Worm (Caenorhabditis elegans): Measurements from ENCODE around the gene phat-5.

Gene phat-5

ce11 chrV:4120629-4121028, 1.7 kb downstream of the phat-5 start, which contains the start of gene T05B4.10 (continued):
- TF ChIP-seq ceh-48 (tag; optimal IDR thresholded peaks at IDR 0.05): no peak

ce11 chrV:4118332-4118731, 4.0 kb downstream of the phat-5 start, which contains the start of gene T05B4.9:
TSS of gene T05B4.9 (minus strand) at chrV:4118432.
- TF ChIP-seq nfya-1 (tag; optimal IDR thresholded peaks at IDR 0.05) (no peak), sox-4 (tag; optimal IDR thresholded peaks at IDR 0.05) (no peak), ceh-2 (tag; optimal IDR thresholded peaks at IDR 0.05) (no peak), lim-6 (tag; optimal IDR thresholded peaks at IDR 0.05) (no peak)

- TF ChIP-seq unc-42 (tag; optimal IDR thresholded peaks at IDR 0.05) (no peak), ceh-18 (tag; optimal IDR thresholded peaks at IDR 0.05) (no peak), ceh-30 (tag; optimal IDR thresholded peaks at IDR 0.05) (no peak), Y22D7AL.16 (tag; optimal IDR thresholded peaks at IDR 0.05) (no peak), hlh-8 (tag; optimal IDR thresholded peaks at IDR 0.05) (no peak), ceh-48 (tag; optimal IDR thresholded peaks at IDR 0.05) (no peak), dmd-4 (tag; optimal IDR thresholded peaks at IDR 0.05; ENCODE audit: borderline replicate concordance) (no peak), ama-1 (optimal IDR thresholded peaks at IDR 0.05) (no peak), mec-3 (tag; optimal IDR thresholded peaks at IDR 0.05; ENCODE audit: borderline replicate concordance) (no peak), unc-86 (tag; optimal IDR thresholded peaks at IDR 0.05) (no peak), K09A11.1 (tag; optimal IDR thresholded peaks at IDR 0.05; ENCODE audit: insufficient read depth) (no peak), tbx-7 (tag; optimal IDR thresholded peaks at IDR 0.05) (no peak), sdc-2 (tag; optimal IDR thresholded peaks at IDR 0.05) (no peak), C08G9.2 (tag; optimal IDR thresholded peaks at IDR 0.05) (no peak), madf-2 (tag; optimal IDR thresholded peaks at IDR 0.05) (no peak), ceh-19 (GFP tag; optimal IDR thresholded peaks at IDR 0.05) (no peak), pros-1 (tag; optimal IDR thresholded peaks at IDR 0.05) (no peak), tbx-2 (tag; optimal IDR thresholded peaks at IDR 0.05) (no peak), unc-3 (GFP tag; conservative IDR thresholded peaks at IDR 0.05) (no peak), unc-3 (tag; optimal IDR thresholded peaks at IDR 0.05) (no peak)
Measured at ce11 chrV:4116071-4116470, 6.2 kb downstream of the phat-5 start, which contains the start of gene T05B4.8. TSS of gene T05B4.8 (minus strand) at chrV:4116171.

ce11 chrV:4114627-4115026, 7.7 kb downstream of the phat-5 start, which contains the start of gene srw-133:
TSS of gene srw-133 (minus strand) at chrV:4114727.
- no peak for TF ChIP-seq ceh-22 (tag; optimal IDR thresholded peaks at IDR 0.05)
- TF ChIP-seq sdc-2 (tag; optimal IDR thresholded peaks at IDR 0.05): no peak

ce11 chrV:4112516-4112915, 9.8 kb downstream of the phat-5 start, which contains the start of gene srw-134:
TSS of gene srw-134 (minus strand) at chrV:4112616.
- TF ChIP-seq madf-2 (tag; optimal IDR thresholded peaks at IDR 0.05): no peak
- TF ChIP-seq ahr-1 (tag; optimal IDR thresholded peaks at IDR 0.05): no peak
- TF ChIP-seq pha-2 (tag; optimal IDR thresholded peaks at IDR 0.05): no peak
- no peak for TF ChIP-seq T23F11.4 (GFP tag; optimal IDR thresholded peaks at IDR 0.05)
- TF ChIP-seq unc-86 (tag; optimal IDR thresholded peaks at IDR 0.05): no peak
- TF ChIP-seq odd-2 (tag; optimal IDR thresholded peaks at IDR 0.05): no peak
- no peak for TF ChIP-seq sdc-2 (tag; optimal IDR thresholded peaks at IDR 0.05)

- TF ChIP-seq hlh-15 (tag; optimal IDR thresholded peaks at IDR 0.05): no peak
- TF ChIP-seq unc-3 (GFP tag; conservative IDR thresholded peaks at IDR 0.05): no peak
- no peak for TF ChIP-seq unc-3 (tag; optimal IDR thresholded peaks at IDR 0.05)
- TF ChIP-seq unc-55 (GFP tag; optimal IDR thresholded peaks at IDR 0.05): no peak
- no peak for TF ChIP-seq odd-2 (tag; optimal IDR thresholded peaks at IDR 0.05)
- TF ChIP-seq ref-2 (tag; optimal IDR thresholded peaks at IDR 0.05): no peak
- TF ChIP-seq pqm-1 (tag; optimal IDR thresholded peaks at IDR 0.05): no peak
- TF ChIP-seq hlh-6 (tag; optimal IDR thresholded peaks at IDR 0.05): no peak
- no peak for TF ChIP-seq unc-42 (tag; optimal IDR thresholded peaks at IDR 0.05)
- no peak for TF ChIP-seq sdc-2 (tag; optimal IDR thresholded peaks at IDR 0.05)
- TF ChIP-seq T23F11.4 (GFP tag; optimal IDR thresholded peaks at IDR 0.05): no peak
- no peak for TF ChIP-seq ceh-2 (tag; optimal IDR thresholded peaks at IDR 0.05)
- TF ChIP-seq elt-2 (tag; optimal IDR thresholded peaks at IDR 0.05): no peak
- TF ChIP-seq Y22D7AL.16 (tag; optimal IDR thresholded peaks at IDR 0.05): no peak
- no peak for TF ChIP-seq ttx-3 (tag; optimal IDR thresholded peaks at IDR 0.05)
- TF ChIP-seq ama-1 (optimal IDR thresholded peaks at IDR 0.05): no peak
- no peak for TF ChIP-seq pros-1 (tag; optimal IDR thresholded peaks at IDR 0.05)
- no peak for TF ChIP-seq C38D4.7 (GFP tag; optimal IDR thresholded peaks at IDR 0.05)
- no peak for TF ChIP-seq che-1 (tag; optimal IDR thresholded peaks at IDR 0.05)
- no peak for TF ChIP-seq fkh-10 (GFP tag; optimal IDR thresholded peaks at IDR 0.05)
- TF ChIP-seq unc-86 (tag; optimal IDR thresholded peaks at IDR 0.05): no peak
Measured at ce11 chrV:4109873-4110272, 12.4 kb downstream of the phat-5 start, which contains the start of gene clc-18. TSS of gene clc-18 (minus strand) at chrV:4109973.

Measured in whole organism, late embryonic.